Fruit fly (Drosophila melanogaster): ENCODE measurements around the gene Rab9D.

DNA sequence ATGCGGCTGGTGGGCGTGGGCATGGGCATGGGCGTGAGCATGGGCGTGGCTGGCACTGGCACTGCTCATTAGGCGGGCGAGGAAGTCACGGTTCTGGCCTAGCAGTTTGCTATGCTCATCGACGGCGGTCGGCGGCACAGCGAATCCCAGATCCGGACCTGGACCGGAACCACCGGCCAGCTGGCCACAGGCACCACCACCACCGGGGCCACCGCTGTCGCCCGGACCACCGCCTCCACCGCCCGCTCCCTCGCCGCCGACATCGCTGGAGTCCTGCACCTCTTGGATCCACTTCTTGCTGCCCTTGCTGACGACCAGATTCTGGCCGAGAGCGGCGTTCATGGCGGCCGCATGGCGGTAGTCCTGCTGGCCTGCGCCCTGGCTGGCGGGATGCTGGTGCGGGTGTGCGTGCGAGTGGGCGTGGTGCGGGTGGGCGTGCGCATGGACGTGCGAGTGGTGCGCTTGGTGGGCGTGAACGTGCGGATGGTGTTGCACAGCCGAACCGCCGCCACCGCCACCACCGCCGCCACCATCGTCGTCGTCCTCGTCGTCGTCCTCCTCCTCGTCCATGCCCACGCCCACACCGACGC is 18.1 kb downstream of the Rab9D start:
- TF ChIP-seq CG8478 (optimal IDR thresholded peaks at IDR 0.05) (no peak), usp (GFP tag; optimal IDR thresholded peaks at IDR 0.05) (no peak), psq (optimal IDR thresholded peaks at IDR 0.05) (no peak), Dll (optimal IDR thresholded peaks at IDR 0.05) (no peak), EcR (GFP tag; optimal IDR thresholded peaks at IDR 0.05) (no peak)

Measured in whole organism.